Worm (Caenorhabditis elegans) whole organism, L2 larva: ENCODE results near the gene clk-2.

Experiments used
- R02D3.7 ChIP-seq: fragments of 150-350 bp; optimal IDR thresholded peaks from 2 replicates; lab custom pipeline; 2014; ENCODE audit warnings: missing biosample characterization, missing genetic modification characterization
- ama-1 ChIP-seq: fragments of 150-350 bp; optimal IDR thresholded peaks from 2 replicates; lab custom pipeline; 2018; ENCODE audit warnings: inconsistent platforms
- elt-1 ChIP-seq: fragments of 150-350 bp; optimal IDR thresholded peaks from 2 replicates; lab custom pipeline; 2014; ENCODE audit warnings: missing biosample characterization, missing genetic modification characterization
- gmeb-1 ChIP-seq: fragments of 150-350 bp; optimal IDR thresholded peaks from 2 replicates; lab custom pipeline; 2014; ENCODE audit warnings: missing biosample characterization, missing genetic modification characterization
- nhr-11 ChIP-seq: fragments of 150-350 bp; optimal IDR thresholded peaks from 2 replicates; lab custom pipeline; 2014; ENCODE audit warnings: missing biosample characterization, missing genetic modification characterization
- nhr-23 ChIP-seq: fragments of 150-350 bp; optimal IDR thresholded peaks from 2 replicates; lab custom pipeline; 2014; ENCODE audit warnings: missing biosample characterization, missing genetic modification reagents, missing genetic modification characterization
- nhr-237 ChIP-seq: fragments of 150-350 bp; optimal IDR thresholded peaks from 2 replicates; lab custom pipeline; 2014; ENCODE audit warnings: missing biosample characterization, missing genetic modification characterization
- unc-62 ChIP-seq: fragments of 150-350 bp; optimal IDR thresholded peaks from 2 replicates; lab custom pipeline; 2014; ENCODE audit warnings: missing biosample characterization, missing genetic modification reagents, missing genetic modification characterization
- ztf-1 ChIP-seq: fragments of 200-800 bp; sonication (Bioruptor generic); conservative IDR thresholded peaks from 2 replicates; pipeline ENCODE4 v1.3.6; 2022; ENCODE audit warnings: missing genetic modification characterization, missing compliant biosample characterization

DNA sequence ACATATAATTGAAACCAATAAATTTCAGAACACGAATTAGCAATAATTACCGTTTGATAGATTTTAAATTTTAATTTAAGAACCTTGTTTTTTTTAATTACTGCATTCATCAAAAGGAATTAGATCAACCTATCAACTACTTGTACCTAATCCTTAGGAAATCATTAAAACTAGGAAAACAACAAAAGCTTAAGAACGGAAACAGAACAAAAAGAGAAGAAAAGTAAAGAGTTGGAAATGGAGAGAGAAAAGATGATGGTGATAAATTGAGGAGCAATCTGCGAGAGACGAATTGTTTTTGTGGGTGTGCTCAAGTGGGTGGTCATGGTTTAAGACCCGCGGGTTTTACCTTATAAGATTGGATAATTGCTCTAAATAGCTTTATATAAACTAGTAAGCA is 17.0 kb upstream of the clk-2 start:
- no peak for TF ChIP-seq nhr-23 (tag; lab: Kevin White, UChicago)
- no peak for TF ChIP-seq nhr-237 (tag; lab: Kevin White, UChicago)
- no peak for TF ChIP-seq gmeb-1 (tag; lab: Kevin White, UChicago)
- TF ChIP-seq nhr-11 (tag; lab: Kevin White, UChicago) = no peak
- TF ChIP-seq elt-1 (tag; lab: Kevin White, UChicago) = no peak
- TF ChIP-seq unc-62 (GFP tag; lab: Kevin White, UChicago) = no peak
- no peak for TF ChIP-seq R02D3.7 (tag; lab: Kevin White, UChicago)
- TF ChIP-seq ztf-1 (GFP tag; lab: Robert Waterston, UW) = no peak
- no peak for TF ChIP-seq ama-1 (lab: Kevin White, UChicago)
